Worm (Caenorhabditis elegans) whole organism, early embryonic: Measurements from ENCODE around the gene tag-280.

Experiments used
- ama-1 ChIP-seq: fragments of 150-350 bp; optimal IDR thresholded peaks from 2 replicates; lab custom pipeline; 2014
- flt-1 ChIP-seq: fragments of 200-800 bp; sonication (Bioruptor generic); IDR thresholded peaks from 2 replicates; pipeline ENCODE4 v1.3.6; 2022; ENCODE audit warnings: missing genetic modification characterization, missing compliant biosample characterization

ce11 chrII:12436717-12437116 is 23.7 kb upstream of the tag-280 start:
- TF ChIP-seq ama-1 (lab: Kevin White, UChicago) (no peak), flt-1 (GFP tag; lab: Robert Waterston, UW) (no peak)
